Worm (Caenorhabditis elegans): ENCODE data around the gene abt-1.

DNA sequence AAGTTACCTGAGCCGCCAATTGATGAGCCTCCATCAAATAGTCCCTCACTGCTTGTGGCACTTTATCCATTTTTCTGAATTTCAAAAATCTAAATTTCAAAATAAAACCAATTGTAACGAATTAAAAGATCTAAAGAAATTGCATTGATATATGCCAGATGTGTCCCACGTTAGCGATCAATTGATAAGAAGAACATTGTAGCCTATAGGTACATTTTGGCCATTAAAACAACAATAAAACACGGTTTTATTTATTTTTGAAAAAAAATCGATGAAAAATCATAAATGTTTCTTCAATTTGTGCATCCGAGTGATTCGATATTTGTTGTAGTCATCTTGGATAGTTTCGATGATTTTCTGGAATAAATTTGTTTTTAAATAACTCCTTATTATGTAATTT, 24.3 kb upstream of the abt-1 start, which contains the start of gene ech-8:
- no peak for TF ChIP-seq nhr-77 (tag; optimal IDR thresholded peaks at IDR 0.05)
- no peak for TF ChIP-seq nhr-25 (tag; optimal IDR thresholded peaks at IDR 0.05)
- no peak for TF ChIP-seq snpc-4 (tag; optimal IDR thresholded peaks at IDR 0.05)
- no peak for TF ChIP-seq elt-1 (tag; optimal IDR thresholded peaks at IDR 0.05)
- TF ChIP-seq R02D3.7 (tag; optimal IDR thresholded peaks at IDR 0.05), result no peak
- no peak for TF ChIP-seq ama-1 (optimal IDR thresholded peaks at IDR 0.05)
- no peak for TF ChIP-seq mbf-1 (tag; optimal IDR thresholded peaks at IDR 0.05)
- no peak for TF ChIP-seq sma-3 (GFP tag; optimal IDR thresholded peaks at IDR 0.05)
- no peak for TF ChIP-seq unc-39 (tag; optimal IDR thresholded peaks at IDR 0.05)
- TF ChIP-seq C34F6.9 (tag; optimal IDR thresholded peaks at IDR 0.05), result no peak
- no peak for TF ChIP-seq nhr-10 (tag; optimal IDR thresholded peaks at IDR 0.05)
